Worm (Caenorhabditis elegans) whole organism, L1 larva: ENCODE data around the gene eri-1.

Source experiments
- dsc-1 ChIP-seq: sonication (generic microtip); optimal IDR thresholded peaks from 2 replicates; lab custom pipeline; 2016; ENCODE audit warnings: mild to moderate bottlenecking, missing genetic modification characterization, missing compliant biosample characterization
- lin-13 ChIP-seq: fragments of 150-350 bp; optimal IDR thresholded peaks from 2 replicates; lab custom pipeline; 2014; ENCODE audit warnings: missing biosample characterization, missing genetic modification reagents, missing genetic modification characterization
- lin-15B ChIP-seq: fragments of 150-350 bp; sonication (generic microtip); optimal IDR thresholded peaks from 3 replicates; lab custom pipeline; 2014; ENCODE audit warnings: missing biosample characterization, missing genetic modification characterization
- mdl-1 ChIP-seq, 2 experiments: fragments of 150-350 bp; optimal IDR thresholded peaks; 2 replicates each; lab custom pipeline; 2014 to 2017; ENCODE audit warnings: missing biosample characterization in 2 of 2, missing genetic modification characterization in 2 of 2, inconsistent platforms in 1 of 2
- nhr-28 ChIP-seq: fragments of 150-350 bp; optimal IDR thresholded peaks from 2 replicates; lab custom pipeline; 2014; ENCODE audit warnings: missing biosample characterization, missing genetic modification characterization
- nhr-77 ChIP-seq: fragments of 150-350 bp; optimal IDR thresholded peaks from 2 replicates; lab custom pipeline; 2014; ENCODE audit warnings: missing biosample characterization, missing genetic modification characterization
- nhr-85 ChIP-seq: sonication (generic microtip); peaks from one replicate; lab custom pipeline; 2016; ENCODE audit warnings: missing genetic modification characterization, inconsistent platforms, missing compliant biosample characterization
- pqm-1 ChIP-seq: sonication (generic microtip); optimal IDR thresholded peaks from 3 replicates; lab custom pipeline; 2017; ENCODE audit warnings: missing biosample characterization, missing genetic modification characterization
- rnt-1 ChIP-seq: sonication (generic microtip); optimal IDR thresholded peaks from 2 replicates; lab custom pipeline; 2016; ENCODE audit warnings: mild to moderate bottlenecking, missing genetic modification characterization, moderate library complexity, missing compliant biosample characterization
- unc-62 ChIP-seq: fragments of 150-350 bp; optimal IDR thresholded peaks from 2 replicates; lab custom pipeline; 2014; ENCODE audit warnings: missing biosample characterization, missing genetic modification reagents, missing genetic modification characterization

ce11 chrIV:378367-378766, 41.4 kb downstream of the eri-1 start:
- TF ChIP-seq nhr-28 (tag; lab: Kevin White, UChicago): no peak
- TF ChIP-seq rnt-1 (tag; lab: Kevin White, UChicago): no peak
- TF ChIP-seq lin-13 (GFP tag; lab: Kevin White, UChicago): no peak
- no peak for TF ChIP-seq unc-62 (GFP tag; lab: Kevin White, UChicago)
- no peak for TF ChIP-seq dsc-1 (tag; lab: Kevin White, UChicago)
- no peak for TF ChIP-seq lin-15B (tag; lab: Kevin White, UChicago)
- TF ChIP-seq pqm-1 (tag; lab: Kevin White, UChicago): no peak
- TF ChIP-seq nhr-85: no peak
- TF ChIP-seq mdl-1 (tag; optimal IDR thresholded peaks at IDR 0.05; lab: Kevin White, UChicago): no peak
- no peak for TF ChIP-seq nhr-77 (tag; lab: Kevin White, UChicago)
